Fruit fly (Drosophila melanogaster) Kc167 (cell line): ENCODE data around the gene CG14237.

Experiments used
- Myc ChIP-seq: fragments of >200 bp; optimal IDR thresholded peaks from 2 replicates; lab custom pipeline; 2017; ENCODE audit warnings: missing external identifiers
- Sin3A ChIP-seq: fragments of >200 bp; optimal IDR thresholded peaks from 2 replicates; lab custom pipeline; 2018; ENCODE audit warnings: missing external identifiers
- h ChIP-seq: fragments of >200 bp; optimal IDR thresholded peaks from 3 replicates; lab custom pipeline; 2018; ENCODE audit warnings: missing external identifiers
- insv ChIP-seq: fragments of >200 bp; optimal IDR thresholded peaks from 3 replicates; lab custom pipeline; 2018; ENCODE audit warnings: missing external identifiers
- psq ChIP-seq: fragments of >200 bp; optimal IDR thresholded peaks from 2 replicates; lab custom pipeline; 2017; ENCODE audit warnings: missing external identifiers
- ttk ChIP-seq: sonication (Bioruptor generic); optimal IDR thresholded peaks from 2 replicates; lab custom pipeline; 2017; ENCODE audit warnings: missing external identifiers

The CG14237 gene

dm6 chr3R:26485240-26485865, 28.7 kb downstream of the CG14237 start:
- TF ChIP-seq psq (lab: Kevin White, UChicago) (no peak), ttk (lab: Kevin White, UChicago) (no peak), Myc (lab: Kevin White, UChicago) (no peak), h (lab: Kevin White, UChicago) (no peak), Sin3A (lab: Kevin White, UChicago) (no peak), insv (lab: Kevin White, UChicago) (no peak)

dm6 chr3R:26489456-26489855, 32.8 kb downstream of the CG14237 start:
- no peak for TF ChIP-seq h (lab: Kevin White, UChicago)
- no peak for TF ChIP-seq Myc (lab: Kevin White, UChicago)
- TF ChIP-seq insv (lab: Kevin White, UChicago), result no peak
- no peak for TF ChIP-seq ttk (lab: Kevin White, UChicago)
- no peak for TF ChIP-seq psq (lab: Kevin White, UChicago)
- no peak for TF ChIP-seq Sin3A (lab: Kevin White, UChicago)

dm6 chr3R:26494247-26494646, 37.6 kb downstream of the CG14237 start:
- no peak for TF ChIP-seq ttk (lab: Kevin White, UChicago)

dm6 chr3R:26496356-26496755, 39.7 kb downstream of the CG14237 start:
- TF ChIP-seq ttk (lab: Kevin White, UChicago), result no peak
- no peak for TF ChIP-seq h (lab: Kevin White, UChicago)
- no peak for TF ChIP-seq Sin3A (lab: Kevin White, UChicago)
- no peak for TF ChIP-seq Myc (lab: Kevin White, UChicago)
- TF ChIP-seq insv (lab: Kevin White, UChicago), result no peak

dm6 chr3R:26499136-26499535, 42.5 kb downstream of the CG14237 start:
- TF ChIP-seq Myc (lab: Kevin White, UChicago) (no peak), insv (lab: Kevin White, UChicago) (no peak), ttk (lab: Kevin White, UChicago) (no peak), h (lab: Kevin White, UChicago) (no peak), Sin3A (lab: Kevin White, UChicago) (no peak), psq (lab: Kevin White, UChicago) (no peak)

dm6 chr3R:26500355-26500754, 43.7 kb downstream of the CG14237 start:
- TF ChIP-seq h (lab: Kevin White, UChicago), result no peak
- TF ChIP-seq Sin3A (lab: Kevin White, UChicago), result no peak
- TF ChIP-seq ttk (lab: Kevin White, UChicago), result no peak

dm6 chr3R:26502072-26502471, 45.4 kb downstream of the CG14237 start:
- TF ChIP-seq insv (lab: Kevin White, UChicago), result no peak
- TF ChIP-seq ttk (lab: Kevin White, UChicago), result no peak
- no peak for TF ChIP-seq Myc (lab: Kevin White, UChicago)
- TF ChIP-seq psq (lab: Kevin White, UChicago), result no peak
- TF ChIP-seq Sin3A (lab: Kevin White, UChicago), result no peak
- TF ChIP-seq h (lab: Kevin White, UChicago), result no peak

dm6 chr3R:26502907-26503306, 46.2 kb downstream of the CG14237 start:
- TF ChIP-seq h (lab: Kevin White, UChicago) (no peak), Sin3A (lab: Kevin White, UChicago) (no peak), ttk (lab: Kevin White, UChicago) (no peak), Myc (lab: Kevin White, UChicago) (no peak), insv (lab: Kevin White, UChicago) (no peak), psq (lab: Kevin White, UChicago) (no peak)

- TF ChIP-seq ttk (lab: Kevin White, UChicago), result no peak
- no peak for TF ChIP-seq psq (lab: Kevin White, UChicago)
- TF ChIP-seq Myc (lab: Kevin White, UChicago), result no peak
- no peak for TF ChIP-seq Sin3A (lab: Kevin White, UChicago)
- no peak for TF ChIP-seq h (lab: Kevin White, UChicago)
- TF ChIP-seq insv (lab: Kevin White, UChicago), result no peak
These were observed 46.6 kb downstream of the CG14237 start for dm6 chr3R:26503317-26503716.
